Worm (Caenorhabditis elegans) whole organism, early embryonic: Measurements from ENCODE around the gene F59A1.15.

Experiments
- B0310.2 ChIP-seq: sonication (generic microtip); optimal IDR thresholded peaks from 2 replicates; lab custom pipeline; 2016; ENCODE audit warnings: mild to moderate bottlenecking, missing genetic modification characterization, missing compliant biosample characterization
- F13C5.2 ChIP-seq: sonication (generic microtip); optimal IDR thresholded peaks from 2 replicates; lab custom pipeline; 2017; ENCODE audit warnings: mild to moderate bottlenecking, missing genetic modification characterization, inconsistent platforms, missing compliant biosample characterization
- aly-1 ChIP-seq: sonication (generic microtip); optimal IDR thresholded peaks from 2 replicates; lab custom pipeline; 2016; ENCODE audit warnings: missing genetic modification characterization, missing compliant biosample characterization
- ama-1 ChIP-seq: fragments of 150-350 bp; optimal IDR thresholded peaks from 2 replicates; lab custom pipeline; 2014
- ceh-13 ChIP-seq: fragments of 200-800 bp; sonication (Bioruptor generic); optimal IDR thresholded peaks from 2 replicates; lab custom pipeline; 2018; ENCODE audit warnings: mild to moderate bottlenecking, missing genetic modification characterization, missing compliant biosample characterization
- ets-7 ChIP-seq: sonication (generic microtip); optimal IDR thresholded peaks from 2 replicates; lab custom pipeline; 2016; ENCODE audit warnings: missing genotype, missing genetic modification characterization, missing compliant biosample characterization
- flt-1 ChIP-seq: fragments of 200-800 bp; sonication (Bioruptor generic); IDR thresholded peaks from 2 replicates; pipeline ENCODE4 v1.3.6; 2022; ENCODE audit warnings: missing genetic modification characterization, missing compliant biosample characterization
- hmg-4 ChIP-seq: fragments of 200-800 bp; sonication (Bioruptor generic); optimal IDR thresholded peaks from 2 replicates; lab custom pipeline; 2018; ENCODE audit warnings: mild to moderate bottlenecking, missing genetic modification characterization, missing compliant biosample characterization
- pes-1 ChIP-seq: fragments of 200-800 bp; sonication (Bioruptor generic); IDR thresholded peaks from 2 replicates; pipeline ENCODE4 v1.3.6; 2022; ENCODE audit warnings: missing genetic modification reagents, missing genetic modification characterization, missing compliant biosample characterization
- scrt-1 ChIP-seq: fragments of 200-800 bp; sonication (Bioruptor generic); IDR thresholded peaks from 2 replicates; pipeline ENCODE4 v1.3.6; 2022; ENCODE audit warnings: missing genetic modification characterization, missing compliant biosample characterization
- tbx-11 ChIP-seq: fragments of 200-800 bp; sonication (Bioruptor generic); IDR thresholded peaks from 2 replicates; pipeline ENCODE4 v1.3.6; 2022; ENCODE audit warnings: missing genetic modification characterization, missing compliant biosample characterization
- tbx-37 ChIP-seq: fragments of 200-800 bp; sonication (Bioruptor generic); conservative IDR thresholded peaks from 2 replicates; pipeline ENCODE4 v1.3.6; 2022; ENCODE audit warnings: missing genetic modification reagents, missing genetic modification characterization, missing compliant biosample characterization
- tra-4 ChIP-seq: sonication (generic microtip); optimal IDR thresholded peaks from 2 replicates; lab custom pipeline; 2017; ENCODE audit warnings: missing genetic modification characterization, missing compliant biosample characterization

- TF ChIP-seq ama-1 (no peak), tra-4 (no peak), ets-7 (tag; lab: Kevin White, UChicago) (no peak), scrt-1 (GFP tag; lab: Robert Waterston, UW) (no peak), B0310.2 (no peak), flt-1 (no peak), tbx-11 (GFP tag; lab: Robert Waterston, UW) (no peak), F13C5.2 (tag; lab: Kevin White, UChicago) (no peak), tbx-37 (GFP tag; lab: Robert Waterston, UW) (no peak), hmg-4 (no peak), ceh-13 (GFP tag; lab: Kevin White, UChicago) (no peak), pes-1 (GFP tag; lab: Robert Waterston, UW) (no peak), aly-1 (no peak)
Measured at ce11 chrV:17662260-17662659, 21.4 kb downstream of the F59A1.15 start.
